Fruit fly (Drosophila melanogaster): ENCODE measurements around the gene CG17681.

Gene CG17681

dm6 chr2L:18141471-18142345 lies 11.2 kb upstream of the CG17681 start (continued):
- TF ChIP-seq h (optimal IDR thresholded peaks at IDR 0.05): no peak
- peak in 1 of 3 experiments; percentile 39 for TF ChIP-seq lola (GFP tag; optimal IDR thresholded peaks at IDR 0.05)
- peak; percentile 52 for TF ChIP-seq CG15479 (GFP tag; optimal IDR thresholded peaks at IDR 0.05)
- peak; percentile 33 for TF ChIP-seq CG7987 (GFP tag; optimal IDR thresholded peaks at IDR 0.05)
- peak; percentile 53 for TF ChIP-seq run (tag; optimal IDR thresholded peaks at IDR 0.05)
- TF ChIP-seq Spps (tag; optimal IDR thresholded peaks at IDR 0.05): no peak
- TF ChIP-seq crc (GFP tag; optimal IDR thresholded peaks at IDR 0.05): peak; percentile 14
- TF ChIP-seq klu (GFP tag; IDR thresholded peaks at IDR 0.05): peak; percentile 29; the same call in 1 of the 2 replicates
- no peak for TF ChIP-seq CG11696 (GFP tag; IDR thresholded peaks at IDR 0.05)
- TF ChIP-seq CG16863 (GFP tag; optimal IDR thresholded peaks at IDR 0.05): peak; percentile 56
- peak; percentile 38; the same call in 2 of the 3 replicates for TF ChIP-seq CG34422 (GFP tag; IDR thresholded peaks at IDR 0.05)
- TF ChIP-seq CG6765 (GFP tag; optimal IDR thresholded peaks at IDR 0.05): peak; percentile 58
- TF ChIP-seq hth (optimal IDR thresholded peaks at IDR 0.05): no peak
- TF ChIP-seq CG42726 (GFP tag; IDR thresholded peaks at IDR 0.05; ENCODE audit: partially characterized antibody): 0 out of 2 replicates have a peak, but pooled peaks have one; percentile 27
- peak; percentile 20 for TF ChIP-seq Nf-YB (GFP tag; optimal IDR thresholded peaks at IDR 0.05)
- 0 out of 2 replicates have a peak, but pooled peaks have one; percentile 7 for TF ChIP-seq CG4360 (GFP tag; IDR thresholded peaks at IDR 0.05)
- TF ChIP-seq ato (GFP tag; IDR thresholded peaks at IDR 0.05; ENCODE audit: partially characterized antibody): no peak
- TF ChIP-seq YL-1 (GFP tag; optimal IDR thresholded peaks at IDR 0.05): no peak
- TF ChIP-seq nau (GFP tag; optimal IDR thresholded peaks at IDR 0.05): peak; percentile 73
- no peak for TF ChIP-seq al (GFP tag; IDR thresholded peaks at IDR 0.05)
- TF ChIP-seq Hey (tag; optimal IDR thresholded peaks at IDR 0.05): peak; percentile 9
- TF ChIP-seq schlank (tag; optimal IDR thresholded peaks at IDR 0.05): peak; percentile 25
- peak; percentile 57 for TF ChIP-seq CG10147 (GFP tag; optimal IDR thresholded peaks at IDR 0.05)
- peak; percentile 49; the same call in 2 of the 4 replicates for TF ChIP-seq Gug (GFP tag; IDR thresholded peaks at IDR 0.05)
- peak; percentile 54 for TF ChIP-seq CG14710 (tag; optimal IDR thresholded peaks at IDR 0.05)
- TF ChIP-seq dimm (GFP tag; IDR thresholded peaks at IDR 0.05): no peak
- TF ChIP-seq croc (GFP tag; conservative IDR thresholded peaks at IDR 0.05): no peak
- peak; percentile 58 for TF ChIP-seq Ssrp (tag; optimal IDR thresholded peaks at IDR 0.05)
- peak; percentile 3 for TF ChIP-seq Antp (GFP tag; optimal IDR thresholded peaks at IDR 0.05)
- TF ChIP-seq CG3065 (GFP tag; optimal IDR thresholded peaks at IDR 0.05): no peak
- peak; percentile 78 for TF ChIP-seq Sox100B (GFP tag; optimal IDR thresholded peaks at IDR 0.05)
- no peak for TF ChIP-seq NFAT (GFP tag; IDR thresholded peaks at IDR 0.05)
- no peak; the same call in 2 of the 3 replicates for TF ChIP-seq CG16813 (GFP tag; IDR thresholded peaks at IDR 0.05; ENCODE audit: partially characterized antibody)
- TF ChIP-seq fd3F (GFP tag; optimal IDR thresholded peaks at IDR 0.05): peak; percentile 17
- peak; percentile 54 for TF ChIP-seq lmd (GFP tag; IDR thresholded peaks at IDR 0.05)
- peak; percentile 42 for TF ChIP-seq CG10366 (GFP tag; IDR thresholded peaks at IDR 0.05)
- TF ChIP-seq CG1602 (GFP tag; optimal IDR thresholded peaks at IDR 0.05): peak; percentile 39
- peak; percentile 62 for TF ChIP-seq CG12236 (GFP tag; optimal IDR thresholded peaks at IDR 0.05)
- TF ChIP-seq CG11247 (GFP tag; IDR thresholded peaks at IDR 0.05): peak; percentile 28; the same call in 1 of the 2 replicates
- TF ChIP-seq E2f1 (GFP tag; IDR thresholded peaks at IDR 0.05): peak; percentile 47
- peak; percentile 60 for TF ChIP-seq CG15269 (tag; optimal IDR thresholded peaks at IDR 0.05)
- TF ChIP-seq CG15514 (GFP tag; optimal IDR thresholded peaks at IDR 0.05): peak; percentile 50
- TF ChIP-seq slou (GFP tag; optimal IDR thresholded peaks at IDR 0.05): peak; percentile 45
- TF ChIP-seq crol (GFP tag; IDR thresholded peaks at IDR 0.05): no peak
- no peak for TF ChIP-seq en (GFP tag; optimal IDR thresholded peaks at IDR 0.05)
- TF ChIP-seq odd (GFP tag; optimal IDR thresholded peaks at IDR 0.05): peak; percentile 49
- TF ChIP-seq Ravus (GFP tag; IDR thresholded peaks at IDR 0.05): no peak; the same call in 1 of the 2 replicates
- TF ChIP-seq CG14965 (GFP tag; optimal IDR thresholded peaks at IDR 0.05; ENCODE audit: borderline replicate concordance): no peak
- TF ChIP-seq trem (tag; optimal IDR thresholded peaks at IDR 0.05): no peak

All from whole organism, embryonic.